Fruit fly (Drosophila melanogaster) whole organism, adult: Measurements from ENCODE around the gene CG1271.

Experiments
- Hr96 ChIP-seq: fragments of 200-800 bp; sonication (Bioruptor generic); optimal IDR thresholded peaks from 2 replicates; lab custom pipeline; 2016; ENCODE audit warnings: missing biosample characterization, missing genetic modification characterization
- kay ChIP-seq: fragments of 200-800 bp; sonication (Bioruptor generic); peaks from one replicate; lab custom pipeline; 2016; ENCODE audit warnings: missing biosample characterization, missing genetic modification characterization, borderline replicate concordance

- TF ChIP-seq Hr96 (GFP tag; lab: Kevin White, UChicago) (no peak), kay (GFP tag; lab: Kevin White, UChicago) (no peak)
Measured at dm6 chr3L:3102506-3103023, 50.3 kb downstream of the CG1271 start.
